Worm (Caenorhabditis elegans) whole organism, L4/young adult: ENCODE measurements around the gene ints-2.

Source experiments
- dao-5 ChIP-seq: sonication (generic microtip); optimal IDR thresholded peaks from 2 replicates; lab custom pipeline; 2016; ENCODE audit warnings: missing genotype, missing genetic modification characterization, moderate library complexity, missing compliant biosample characterization
- him-1 ChIP-seq: sonication (generic microtip); optimal IDR thresholded peaks from 2 replicates; lab custom pipeline; 2016; ENCODE audit warnings: missing genotype, missing genetic modification reagents, missing genetic modification characterization, missing compliant biosample characterization

ce11 chrV:14167629-14168028, 17.9 kb upstream of the ints-2 start, which contains the start of gene ocam-1:
- no peak for TF ChIP-seq dao-5
- TF ChIP-seq him-1 (tag; lab: Kevin White, UChicago), result no peak
